Worm (Caenorhabditis elegans) whole organism, early embryonic: ENCODE data around the gene his-62.

Experiments
- ama-1 ChIP-seq: fragments of 150-350 bp; optimal IDR thresholded peaks from 2 replicates; lab custom pipeline; 2014
- ceh-36 ChIP-seq: sonication (generic microtip); optimal IDR thresholded peaks from 2 replicates; lab custom pipeline; 2016; ENCODE audit warnings: missing genetic modification characterization, inconsistent platforms, missing compliant biosample characterization

DNA sequence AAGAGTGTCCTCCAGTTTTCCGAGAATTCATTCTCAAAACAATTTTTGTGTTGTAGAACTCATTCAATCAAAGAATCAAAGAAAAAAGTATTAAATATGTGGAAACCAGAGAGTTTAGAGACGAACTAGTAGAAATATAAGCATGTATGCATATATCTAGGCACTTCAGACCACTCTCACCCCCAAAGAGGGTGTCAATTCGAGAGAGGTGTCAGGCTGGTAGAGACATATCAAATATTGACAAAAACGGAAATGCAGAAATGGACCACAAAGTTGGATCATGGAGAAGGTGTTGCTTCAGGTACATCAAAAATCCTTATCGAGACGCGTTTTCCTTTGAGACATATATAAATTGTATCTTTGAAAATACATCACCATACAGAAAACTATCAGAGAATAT, 37.4 kb downstream of the his-62 start:
- TF ChIP-seq ama-1 (no peak), ceh-36 (tag; lab: Kevin White, UChicago) (no peak)
